Worm (Caenorhabditis elegans) whole organism, L3 larva: Measurements from ENCODE around the gene ZC15.10.

Source experiments
- R02D3.7 ChIP-seq: fragments of 150-350 bp; optimal IDR thresholded peaks from 2 replicates; lab custom pipeline; 2014; ENCODE audit warnings: missing biosample characterization, missing genetic modification characterization
- ZK546.5 ChIP-seq: sonication (generic microtip); optimal IDR thresholded peaks from 2 replicates; lab custom pipeline; 2017; ENCODE audit warnings: missing biosample characterization, missing genetic modification characterization
- aly-2 ChIP-seq: fragments of 150-350 bp; optimal IDR thresholded peaks from 2 replicates; lab custom pipeline; 2014; ENCODE audit warnings: missing biosample characterization, missing genetic modification characterization
- ceh-16 ChIP-seq: sonication (generic microtip); optimal IDR thresholded peaks from 2 replicates; lab custom pipeline; 2017; ENCODE audit warnings: missing biosample characterization, missing genetic modification characterization
- ceh-82 ChIP-seq: fragments of 150-350 bp; optimal IDR thresholded peaks from 2 replicates; lab custom pipeline; 2014; ENCODE audit warnings: missing biosample characterization, missing genetic modification characterization
- ceh-9 ChIP-seq: sonication (generic microtip); optimal IDR thresholded peaks from 2 replicates; lab custom pipeline; 2018; ENCODE audit warnings: missing biosample characterization, missing genetic modification characterization
- elt-1 ChIP-seq: fragments of 150-350 bp; optimal IDR thresholded peaks from 2 replicates; lab custom pipeline; 2014; ENCODE audit warnings: missing biosample characterization, missing genetic modification characterization
- elt-3 ChIP-seq, 3 experiments: fragments of 150-350 bp in 1 of 3; sonication (generic microtip) in 2 of 3; optimal IDR thresholded peaks; 2 replicates in 2 of 3; 4 replicates in 1 of 3; lab custom pipeline; 2014 to 2017; ENCODE audit warnings: missing biosample characterization in 3 of 3, missing genetic modification characterization in 3 of 3
- eor-1 ChIP-seq, 2 experiments: fragments of 150-350 bp; optimal IDR thresholded peaks; 2 replicates each; lab custom pipeline; 2014 to 2018; ENCODE audit warnings: missing biosample characterization in 2 of 2, missing genetic modification characterization in 2 of 2
- fkh-10 ChIP-seq: sonication (generic microtip); optimal IDR thresholded peaks from 2 replicates; lab custom pipeline; 2017; ENCODE audit warnings: missing biosample characterization, missing genetic modification reagents, missing genetic modification characterization
- nfya-1 ChIP-seq: sonication (generic microtip); optimal IDR thresholded peaks from 2 replicates; lab custom pipeline; 2017; ENCODE audit warnings: missing genetic modification characterization, mild to moderate bottlenecking, missing compliant biosample characterization, antibody characterized with exemption, moderate library complexity; ENCODE audit not compliant: insufficient read depth
- nhr-11 ChIP-seq: fragments of 150-350 bp; optimal IDR thresholded peaks from 2 replicates; lab custom pipeline; 2014; ENCODE audit warnings: missing biosample characterization, missing genetic modification characterization
- nhr-12 ChIP-seq: fragments of 150-350 bp; optimal IDR thresholded peaks from 2 replicates; lab custom pipeline; 2014; ENCODE audit warnings: missing biosample characterization, missing genetic modification characterization
- nhr-28 ChIP-seq: fragments of 150-350 bp; optimal IDR thresholded peaks from 2 replicates; lab custom pipeline; 2014; ENCODE audit warnings: missing biosample characterization, missing genetic modification characterization
- nhr-76 ChIP-seq: fragments of 150-350 bp; sonication (generic microtip); optimal IDR thresholded peaks from 5 replicates; lab custom pipeline; 2014; ENCODE audit warnings: missing biosample characterization, missing genetic modification characterization
- nhr-77 ChIP-seq: fragments of 150-350 bp; optimal IDR thresholded peaks from 2 replicates; lab custom pipeline; 2014; ENCODE audit warnings: missing biosample characterization, missing genetic modification characterization
- pha-4 ChIP-seq: fragments of 150-350 bp; optimal IDR thresholded peaks from 2 replicates; lab custom pipeline; 2014; ENCODE audit warnings: missing biosample characterization, missing genetic modification reagents, missing genetic modification characterization
- sea-2 ChIP-seq: fragments of 150-350 bp; sonication (generic microtip); optimal IDR thresholded peaks from 4 replicates; lab custom pipeline; 2014; ENCODE audit warnings: missing biosample characterization, missing genetic modification reagents, missing genetic modification characterization
- skn-1 ChIP-seq: fragments of 150-350 bp; optimal IDR thresholded peaks from 2 replicates; lab custom pipeline; 2014; ENCODE audit warnings: missing biosample characterization, missing genetic modification characterization
- snpc-4 ChIP-seq: fragments of 150-350 bp; optimal IDR thresholded peaks from 2 replicates; lab custom pipeline; 2014; ENCODE audit warnings: missing biosample characterization, missing genetic modification characterization
- tbx-2 ChIP-seq: sonication (generic microtip); optimal IDR thresholded peaks from 2 replicates; lab custom pipeline; 2016; ENCODE audit warnings: mild to moderate bottlenecking, missing genetic modification characterization, missing compliant biosample characterization
- zag-1 ChIP-seq: fragments of 150-350 bp; optimal IDR thresholded peaks from 2 replicates; lab custom pipeline; 2014; ENCODE audit warnings: missing biosample characterization, missing genetic modification characterization

Gene ZC15.10

ce11 chrV:20350382-20350781 is 39.8 kb downstream of the ZC15.10 start:
- TF ChIP-seq ZK546.5 (no peak), nhr-11 (tag; lab: Kevin White, UChicago) (no peak), eor-1 (tag; optimal IDR thresholded peaks at IDR 0.05; lab: Kevin White, UChicago) (no peak)

- no peak for TF ChIP-seq nhr-77 (tag; lab: Kevin White, UChicago)
- no peak for TF ChIP-seq ceh-82 (tag; lab: Kevin White, UChicago)
- TF ChIP-seq nhr-11 (tag; lab: Kevin White, UChicago) = no peak
- no peak for TF ChIP-seq eor-1 (tag; optimal IDR thresholded peaks at IDR 0.05; lab: Kevin White, UChicago)
- no peak for TF ChIP-seq elt-1 (tag; lab: Kevin White, UChicago)
- TF ChIP-seq pha-4 (tag; lab: Kevin White, UChicago) = no peak
- no peak for TF ChIP-seq nhr-28 (tag; lab: Kevin White, UChicago)
- TF ChIP-seq fkh-10 (GFP tag; lab: Kevin White, UChicago) = no peak
- no peak for TF ChIP-seq aly-2 (tag; lab: Kevin White, UChicago)
Observed at ce11 chrV:20351195-20351594, 40.7 kb downstream of the ZC15.10 start, which contains the start of gene K02E2.1. Gene K02E2.1, plus strand, starts transcription at chrV:20351495.

ce11 chrV:20356472-20356871 is 45.9 kb downstream of the ZC15.10 start, which contains the start of gene grd-11:
Gene grd-11, plus strand, starts transcription at chrV:20356772.
- TF ChIP-seq sea-2 (GFP tag; lab: Kevin White, UChicago) = no peak
- TF ChIP-seq zag-1 (tag; lab: Kevin White, UChicago) = no peak
- no peak for TF ChIP-seq nhr-76 (tag; lab: Kevin White, UChicago)
- no peak for TF ChIP-seq snpc-4
- TF ChIP-seq ZK546.5 = no peak
- TF ChIP-seq tbx-2 (tag; lab: Kevin White, UChicago) = no peak
- TF ChIP-seq elt-3 (tag; optimal IDR thresholded peaks at IDR 0.05; lab: Kevin White, UChicago) = no peak
- no peak for TF ChIP-seq ceh-16 (tag; lab: Kevin White, UChicago)
- TF ChIP-seq ceh-9 (tag; lab: Kevin White, UChicago) = no peak
- TF ChIP-seq nhr-12 (tag; lab: Kevin White, UChicago) = no peak
- no peak for TF ChIP-seq R02D3.7 (tag; lab: Kevin White, UChicago)
- TF ChIP-seq nfya-1 = no peak
- no peak for TF ChIP-seq skn-1 (tag; lab: Kevin White, UChicago)
